Fruit fly (Drosophila melanogaster) whole organism, adult: Measurements from ENCODE around the gene CG1622.

ENCODE experiments used
- CG11617 ChIP-seq: fragments of 200-800 bp; sonication (Bioruptor generic); optimal IDR thresholded peaks from 2 replicates; lab custom pipeline; 2017; ENCODE audit warnings: mild to moderate bottlenecking, missing biosample characterization, missing genetic modification reagents, missing genetic modification characterization
- CG14711 ChIP-seq: fragments of 200-800 bp; sonication (Bioruptor generic); optimal IDR thresholded peaks from 2 replicates; lab custom pipeline; 2018; ENCODE audit warnings: missing biosample characterization, mild to moderate bottlenecking, missing genetic modification characterization, moderate library complexity
- CG1620 ChIP-seq: fragments of 200-800 bp; sonication (Bioruptor generic); optimal IDR thresholded peaks from 2 replicates; lab custom pipeline; 2016; ENCODE audit warnings: missing biosample characterization, missing genetic modification characterization
- CG5204 ChIP-seq: fragments of 200-800 bp; sonication (Bioruptor generic); optimal IDR thresholded peaks from 2 replicates; lab custom pipeline; 2016; ENCODE audit warnings: missing biosample characterization, missing genetic modification characterization
- Clk ChIP-seq: fragments of 200-800 bp; sonication (Bioruptor generic); optimal IDR thresholded peaks from 2 replicates; lab custom pipeline; 2017; ENCODE audit warnings: missing biosample characterization, missing genetic modification characterization
- Mnt ChIP-seq: fragments of 200-800 bp; sonication (Bioruptor generic); optimal IDR thresholded peaks from 2 replicates; lab custom pipeline; 2016; ENCODE audit warnings: missing biosample characterization, mild to moderate bottlenecking, missing genetic modification characterization
- bab1 ChIP-seq: fragments of 200-800 bp; sonication (Bioruptor generic); optimal IDR thresholded peaks from 3 replicates; lab custom pipeline; 2019; ENCODE audit warnings: missing biosample characterization, mild to moderate bottlenecking, missing genetic modification characterization, moderate library complexity
- cic ChIP-seq: fragments of 200-800 bp; sonication (Bioruptor generic); optimal IDR thresholded peaks from 2 replicates; lab custom pipeline; 2017; ENCODE audit warnings: missing biosample characterization, mild to moderate bottlenecking, missing genetic modification characterization, moderate library complexity
- kay ChIP-seq: fragments of 200-800 bp; sonication (Bioruptor generic); peaks from one replicate; lab custom pipeline; 2016; ENCODE audit warnings: missing biosample characterization, missing genetic modification characterization, borderline replicate concordance
- ovo ChIP-seq: fragments of 200-800 bp; sonication (Bioruptor generic); optimal IDR thresholded peaks from 2 replicates; lab custom pipeline; 2016; ENCODE audit warnings: missing biosample characterization, missing genetic modification characterization
- pad ChIP-seq: fragments of 200-800 bp; sonication (Bioruptor generic); optimal IDR thresholded peaks from 3 replicates; lab custom pipeline; 2017; ENCODE audit warnings: missing biosample characterization, missing genetic modification characterization, mild to moderate bottlenecking, moderate library complexity, missing genetic modification reagents
- tj ChIP-seq: fragments of 200-800 bp; sonication (Bioruptor generic); optimal IDR thresholded peaks from 3 replicates; lab custom pipeline; 2017; ENCODE audit warnings: missing biosample characterization, mild to moderate bottlenecking, missing genetic modification characterization, moderate library complexity

DNA sequence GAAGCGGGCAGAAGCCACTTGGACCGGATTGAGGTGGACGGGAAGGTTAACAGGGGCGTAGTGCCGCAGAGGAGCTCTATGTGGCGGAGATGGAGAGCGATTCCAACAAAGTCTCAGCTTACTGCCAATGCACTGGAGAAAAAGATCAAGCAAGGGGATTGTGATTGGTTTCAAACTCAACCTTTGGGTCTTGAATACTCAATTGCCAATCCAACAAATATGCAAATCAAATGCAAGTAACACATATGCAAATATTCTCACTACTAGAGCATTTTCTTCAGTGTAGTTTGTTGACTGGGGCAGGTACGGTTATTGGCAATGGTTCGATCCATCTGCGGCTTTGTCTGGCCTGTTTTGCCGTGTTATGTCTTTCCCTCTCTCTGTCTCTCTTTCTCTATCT is 45.6 kb upstream of the CG1622 start:
- TF ChIP-seq pad (GFP tag; lab: Kevin White, UChicago) = no peak
- TF ChIP-seq cic (GFP tag; lab: Kevin White, UChicago) = no peak
- no peak for TF ChIP-seq CG14711 (tag; lab: Kevin White, UChicago)
- TF ChIP-seq Clk = no peak
- TF ChIP-seq kay = no peak
- TF ChIP-seq CG11617 (GFP tag; lab: Kevin White, UChicago) = no peak
- TF ChIP-seq Mnt = no peak
- no peak for TF ChIP-seq bab1 (GFP tag; lab: Kevin White, UChicago)
- TF ChIP-seq ovo (GFP tag; lab: Kevin White, UChicago) = no peak
- no peak for TF ChIP-seq CG1620 (GFP tag; lab: Kevin White, UChicago)
- TF ChIP-seq tj (GFP tag; lab: Kevin White, UChicago) = no peak
- no peak for TF ChIP-seq CG5204 (GFP tag; lab: Kevin White, UChicago)
